Fruit fly (Drosophila melanogaster) whole organism, embryonic: ENCODE data around the gene CG6738.

Source experiments
- Adf1 ChIP-seq: fragments of 200-800 bp; sonication (Bioruptor generic); IDR thresholded peaks from 2 replicates; pipeline ENCODE4 v1.3.6; 2022; ENCODE audit warnings: missing biosample characterization, missing genetic modification characterization
- CG10366 ChIP-seq: fragments of 200-800 bp; sonication (Bioruptor generic); IDR thresholded peaks from 2 replicates; pipeline ENCODE4 v1.3.6; 2022; ENCODE audit warnings: missing biosample characterization, missing genetic modification characterization
- CG10543 ChIP-seq: fragments of 200-800 bp; sonication (Bioruptor generic); optimal IDR thresholded peaks from 3 replicates; lab custom pipeline; 2017; ENCODE audit warnings: missing biosample characterization, mild to moderate bottlenecking, missing genetic modification characterization, moderate library complexity
- CG11247 ChIP-seq: fragments of 200-800 bp; sonication (Bioruptor generic); IDR thresholded peaks from 2 replicates; pipeline ENCODE4 v1.3.6; 2022; ENCODE audit warnings: missing biosample characterization, missing genetic modification characterization
- CG14710 ChIP-seq: fragments of 200-800 bp; sonication (Bioruptor generic); optimal IDR thresholded peaks from 3 replicates; lab custom pipeline; 2019; ENCODE audit warnings: missing biosample characterization, mild to moderate bottlenecking, missing genetic modification characterization, moderate library complexity
- CG14860 ChIP-seq: fragments of 200-800 bp; sonication (Bioruptor generic); IDR thresholded peaks from 3 replicates; pipeline ENCODE4 v1.3.6; 2022; ENCODE audit warnings: missing biosample characterization, missing genetic modification characterization; ENCODE audit not compliant: partially characterized antibody
- CG15696 ChIP-seq: fragments of 200-800 bp; sonication (Bioruptor generic); optimal IDR thresholded peaks from 2 replicates; lab custom pipeline; 2019; ENCODE audit warnings: missing biosample characterization, mild to moderate bottlenecking, missing genetic modification characterization, moderate library complexity
- CG17829 ChIP-seq: fragments of 200-800 bp; optimal IDR thresholded peaks from 2 replicates; lab custom pipeline; 2019; ENCODE audit warnings: missing biosample characterization, mild to moderate bottlenecking, missing genetic modification characterization, moderate library complexity
- CG1792 ChIP-seq: fragments of 200-800 bp; sonication (Bioruptor generic); optimal IDR thresholded peaks from 2 replicates; lab custom pipeline; 2016; ENCODE audit warnings: missing biosample characterization, missing genetic modification characterization
- CG6791 ChIP-seq: fragments of 200-800 bp; sonication (Bioruptor generic); IDR thresholded peaks from 3 replicates; pipeline ENCODE4 v1.3.6; 2022; ENCODE audit warnings: missing biosample characterization, missing genetic modification characterization; ENCODE audit not compliant: partially characterized antibody
- CG7271 ChIP-seq: fragments of 200-800 bp; sonication (Bioruptor generic); optimal IDR thresholded peaks from 2 replicates; lab custom pipeline; 2018; ENCODE audit warnings: missing biosample characterization, mild to moderate bottlenecking, missing genetic modification characterization, moderate library complexity
- CG7745 ChIP-seq: fragments of 200-800 bp; sonication (Bioruptor generic); optimal IDR thresholded peaks from 2 replicates; lab custom pipeline; 2018; ENCODE audit warnings: missing biosample characterization, mild to moderate bottlenecking, missing genetic modification characterization, moderate library complexity
- CG8765 ChIP-seq: fragments of 200-800 bp; sonication (Bioruptor generic); IDR thresholded peaks from 2 replicates; pipeline ENCODE4 v1.3.6; 2022; ENCODE audit warnings: missing biosample characterization, missing genetic modification characterization
- Dek ChIP-seq: fragments of 200-800 bp; sonication (Bioruptor generic); optimal IDR thresholded peaks from 3 replicates; lab custom pipeline; 2019; ENCODE audit warnings: missing biosample characterization, mild to moderate bottlenecking, missing genetic modification characterization, moderate library complexity
- Dip3 ChIP-seq: fragments of 200-800 bp; sonication (Bioruptor generic); optimal IDR thresholded peaks from 3 replicates; lab custom pipeline; 2016; ENCODE audit warnings: missing biosample characterization, missing genetic modification characterization
- Hr51 ChIP-seq, 2 experiments: fragments of 200-800 bp; sonication (Bioruptor generic); optimal IDR thresholded peaks; 2 replicates in 1 of 2; 3 replicates in 1 of 2; lab custom pipeline; 2016 to 2018; ENCODE audit warnings: missing biosample characterization in 2 of 2, missing genetic modification characterization in 2 of 2, mild to moderate bottlenecking in 1 of 2, moderate library complexity in 1 of 2
- Hsf ChIP-seq: fragments of 200-800 bp; sonication (Bioruptor generic); optimal IDR thresholded peaks from 3 replicates; lab custom pipeline; 2016; ENCODE audit warnings: missing biosample characterization, missing genetic modification characterization
- MBD-R2 ChIP-seq: fragments of 200-800 bp; sonication (Bioruptor generic); IDR thresholded peaks from 2 replicates; pipeline ENCODE4 v1.3.6; 2022; ENCODE audit warnings: missing biosample characterization, missing genetic modification characterization
- NC2α ChIP-seq: fragments of 200-800 bp; sonication (Bioruptor generic); optimal IDR thresholded peaks from 2 replicates; lab custom pipeline; 2016; ENCODE audit warnings: missing biosample characterization, missing genetic modification characterization
- NFAT ChIP-seq: fragments of 200-800 bp; sonication (Bioruptor generic); IDR thresholded peaks from 2 replicates; pipeline ENCODE4 v1.3.6; 2022; ENCODE audit warnings: missing biosample characterization, missing genetic modification characterization
- PHDP ChIP-seq: fragments of 200-800 bp; sonication (Bioruptor generic); optimal IDR thresholded peaks from 3 replicates; lab custom pipeline; 2018; ENCODE audit warnings: missing biosample characterization, mild to moderate bottlenecking, missing genetic modification characterization, moderate library complexity
- Sox102F ChIP-seq: fragments of 200-800 bp; sonication (Bioruptor generic); optimal IDR thresholded peaks from 2 replicates; lab custom pipeline; 2018; ENCODE audit warnings: missing biosample characterization, mild to moderate bottlenecking, missing genetic modification characterization, moderate library complexity
- Ssrp ChIP-seq: fragments of 200-800 bp; sonication (Bioruptor generic); optimal IDR thresholded peaks from 2 replicates; lab custom pipeline; 2018; ENCODE audit warnings: missing biosample characterization, mild to moderate bottlenecking, missing genetic modification characterization, moderate library complexity
- al ChIP-seq: fragments of 200-800 bp; sonication (Bioruptor generic); IDR thresholded peaks from 2 replicates; pipeline ENCODE4 v1.3.6; 2022; ENCODE audit warnings: missing biosample characterization, missing genetic modification characterization
- amos ChIP-seq: fragments of 200-800 bp; sonication (Bioruptor generic); IDR thresholded peaks from 2 replicates; pipeline ENCODE4 v1.3.6; 2022; ENCODE audit warnings: missing biosample characterization, missing genetic modification characterization; ENCODE audit not compliant: partially characterized antibody
- ara ChIP-seq: fragments of 200-800 bp; sonication (Bioruptor generic); IDR thresholded peaks from 2 replicates; pipeline ENCODE4 v1.3.6; 2022; ENCODE audit warnings: missing biosample characterization, missing genetic modification characterization
- bcd ChIP-seq: fragments of 200-800 bp; sonication (Bioruptor generic); optimal IDR thresholded peaks from 2 replicates; lab custom pipeline; 2017; ENCODE audit warnings: missing biosample characterization, mild to moderate bottlenecking, missing genetic modification characterization
- corto ChIP-seq: fragments of 200-800 bp; sonication (Bioruptor generic); optimal IDR thresholded peaks from 2 replicates; lab custom pipeline; 2016; ENCODE audit warnings: missing biosample characterization, mild to moderate bottlenecking, missing genetic modification characterization, moderate library complexity
- cwo ChIP-seq: fragments of 200-800 bp; sonication (Bioruptor generic); optimal IDR thresholded peaks from 3 replicates; lab custom pipeline; 2017; ENCODE audit warnings: missing biosample characterization, missing genetic modification characterization, mild to moderate bottlenecking, moderate library complexity, missing genetic modification reagents
- da ChIP-seq: fragments of 200-800 bp; sonication (Bioruptor generic); optimal IDR thresholded peaks from 2 replicates; lab custom pipeline; 2016; ENCODE audit warnings: missing biosample characterization, missing genetic modification characterization
- dati ChIP-seq: fragments of 200-800 bp; sonication (Bioruptor generic); IDR thresholded peaks from 2 replicates; pipeline ENCODE4 v1.3.6; 2022; ENCODE audit warnings: missing biosample characterization, missing genetic modification characterization
- dmrt11E ChIP-seq: fragments of 200-800 bp; sonication (Bioruptor generic); optimal IDR thresholded peaks from 3 replicates; lab custom pipeline; 2018; ENCODE audit warnings: missing biosample characterization, mild to moderate bottlenecking, missing genetic modification characterization, moderate library complexity
- fu2 ChIP-seq: fragments of 200-800 bp; sonication (Bioruptor generic); optimal IDR thresholded peaks from 2 replicates; lab custom pipeline; 2016; ENCODE audit warnings: missing biosample characterization, missing genetic modification characterization
- gcm2 ChIP-seq: fragments of 200-800 bp; sonication (Bioruptor generic); optimal IDR thresholded peaks from 2 replicates; lab custom pipeline; 2016; ENCODE audit warnings: missing biosample characterization, missing genetic modification characterization
- gsb-n ChIP-seq: fragments of 200-800 bp; sonication (Bioruptor generic); optimal IDR thresholded peaks from 3 replicates; lab custom pipeline; 2018; ENCODE audit warnings: missing biosample characterization, mild to moderate bottlenecking, missing genetic modification characterization
- ind ChIP-seq: fragments of 200-800 bp; sonication (Bioruptor generic); optimal IDR thresholded peaks from 3 replicates; lab custom pipeline; 2016; ENCODE audit warnings: missing biosample characterization, missing genetic modification characterization
- knrl ChIP-seq: fragments of 200-800 bp; sonication (Bioruptor generic); IDR thresholded peaks from 3 replicates; pipeline ENCODE4 v1.3.6; 2022; ENCODE audit warnings: missing biosample characterization, missing genetic modification characterization; ENCODE audit not compliant: partially characterized antibody
- lab ChIP-seq: fragments of 200-800 bp; sonication (Bioruptor generic); optimal IDR thresholded peaks from 3 replicates; lab custom pipeline; 2017; ENCODE audit warnings: missing biosample characterization, missing genetic modification characterization, mild to moderate bottlenecking, moderate library complexity, missing genetic modification reagents
- lola ChIP-seq, 3 experiments: fragments of >200 bp in 2 of 3; fragments of 200-800 bp in 1 of 3; sonication (Bioruptor generic) in 1 of 3; optimal IDR thresholded peaks; 2 replicates each; lab custom pipeline; 2017 to 2019; ENCODE audit warnings: missing biosample characterization in 3 of 3, missing genetic modification characterization in 3 of 3, mild to moderate bottlenecking in 1 of 3, moderate library complexity in 1 of 3
- phol ChIP-seq: fragments of 200-800 bp; sonication (Bioruptor generic); optimal IDR thresholded peaks from 3 replicates; lab custom pipeline; 2018; ENCODE audit warnings: missing biosample characterization, mild to moderate bottlenecking, missing genetic modification characterization, moderate library complexity
- ranshi ChIP-seq: fragments of 200-800 bp; sonication (Bioruptor generic); IDR thresholded peaks from 2 replicates; pipeline ENCODE4 v1.3.6; 2022; ENCODE audit warnings: missing biosample characterization, missing genetic modification characterization
- shn ChIP-seq: fragments of 200-800 bp; sonication (Bioruptor generic); optimal IDR thresholded peaks from 3 replicates; lab custom pipeline; 2016; ENCODE audit warnings: missing biosample characterization, missing genetic modification characterization
- sob ChIP-seq: fragments of 200-800 bp; sonication (Bioruptor generic); IDR thresholded peaks from 2 replicates; pipeline ENCODE4 v1.3.6; 2022; ENCODE audit warnings: missing biosample characterization, missing genetic modification characterization
- sug ChIP-seq: fragments of 200-800 bp; optimal IDR thresholded peaks from 2 replicates; lab custom pipeline; 2019; ENCODE audit warnings: missing biosample characterization, mild to moderate bottlenecking, missing genetic modification characterization, moderate library complexity
- unpg ChIP-seq: fragments of 200-800 bp; sonication (Bioruptor generic); optimal IDR thresholded peaks from 3 replicates; lab custom pipeline; 2018; ENCODE audit warnings: missing biosample characterization, mild to moderate bottlenecking, missing genetic modification characterization, moderate library complexity
- vvl ChIP-seq: fragments of 200-800 bp; sonication (Bioruptor generic); IDR thresholded peaks from 2 replicates; pipeline ENCODE4 v1.3.6; 2022; ENCODE audit warnings: missing biosample characterization, missing genetic modification characterization
- zfh2 ChIP-seq: fragments of 200-800 bp; sonication (Bioruptor generic); optimal IDR thresholded peaks from 2 replicates; lab custom pipeline; 2016; ENCODE audit warnings: missing biosample characterization, missing genetic modification characterization

The CG6738 gene

dm6 chr3R:23117683-23118470, 18.5 kb downstream of the CG6738 start, which contains the start of the genes Rassf and CenB1A (continued):
- TF ChIP-seq al (GFP tag; lab: Robert Waterston, UW) = peak; percentile 45; the same call in 1 of the 2 replicates
- TF ChIP-seq Sox102F (GFP tag; lab: Kevin White, UChicago) = peak; percentile 9
- TF ChIP-seq CG10543 = peak; percentile 18
- no peak for TF ChIP-seq gcm2 (GFP tag; lab: Kevin White, UChicago)
- TF ChIP-seq da (GFP tag; lab: Kevin White, UChicago) = peak; percentile 19
- TF ChIP-seq CG14710 = peak; percentile 60
- TF ChIP-seq CG6791 (GFP tag; lab: Robert Waterston, UW) = no peak
- peak; percentile 27; the same call in 1 of the 2 replicates for TF ChIP-seq amos (GFP tag; lab: Robert Waterston, UW)
- peak; percentile 35 for TF ChIP-seq dmrt11E (tag; lab: Kevin White, UChicago)
- peak; percentile 10 for TF ChIP-seq PHDP (tag; lab: Kevin White, UChicago)
- peak; percentile 24 for TF ChIP-seq bcd (GFP tag; lab: Kevin White, UChicago)
- TF ChIP-seq CG10366 (GFP tag; lab: Robert Waterston, UW) = peak; percentile 24; the same call in 1 of the 2 replicates
- TF ChIP-seq MBD-R2 (GFP tag; lab: Robert Waterston, UW) = peak; percentile 86
- TF ChIP-seq NFAT (GFP tag; lab: Robert Waterston, UW) = peak; percentile 17; the same call in 1 of the 2 replicates
- TF ChIP-seq lola (GFP tag; optimal IDR thresholded peaks at IDR 0.05; lab: Kevin White, UChicago) = peak in 1 of 3 experiments; percentile 18
- TF ChIP-seq CG11247 (GFP tag; lab: Robert Waterston, UW) = 0 out of 2 replicates have a peak, but pooled peaks have one; percentile 21
- no peak for TF ChIP-seq corto (GFP tag; lab: Kevin White, UChicago)
- TF ChIP-seq CG17829 = peak; percentile 6
- TF ChIP-seq shn (GFP tag; lab: Kevin White, UChicago) = peak; percentile 60
- TF ChIP-seq NC2α (GFP tag; lab: Kevin White, UChicago) = peak; percentile 28
- peak; percentile 55 for TF ChIP-seq Hsf
- no peak for TF ChIP-seq dati (GFP tag; lab: Robert Waterston, UW)
- TF ChIP-seq Ssrp (tag; lab: Kevin White, UChicago) = peak; percentile 32
- TF ChIP-seq CG1792 = peak; percentile 29
- TF ChIP-seq Dek (tag; lab: Kevin White, UChicago) = peak; percentile 33
- peak; percentile 7 for TF ChIP-seq cwo
- TF ChIP-seq zfh2 (GFP tag; lab: Kevin White, UChicago) = peak; percentile 80
- peak; percentile 60 for TF ChIP-seq phol (tag; lab: Kevin White, UChicago)
- TF ChIP-seq knrl (GFP tag; lab: Robert Waterston, UW) = no peak
- peak; percentile 11; the same call in 1 of the 2 replicates for TF ChIP-seq ara
- peak; percentile 59 for TF ChIP-seq Dip3 (GFP tag; lab: Kevin White, UChicago)
- peak; percentile 32 for TF ChIP-seq CG15696 (tag; lab: Kevin White, UChicago)
- no peak for TF ChIP-seq CG14860 (GFP tag; lab: Robert Waterston, UW)
- TF ChIP-seq ranshi (GFP tag; lab: Robert Waterston, UW) = peak; percentile 88
- peak; percentile 19 for TF ChIP-seq lab (GFP tag; lab: Kevin White, UChicago)
- TF ChIP-seq vvl (GFP tag; lab: Robert Waterston, UW) = peak; percentile 51
- TF ChIP-seq fu2 (GFP tag; lab: Kevin White, UChicago) = peak; percentile 51
- TF ChIP-seq ind (GFP tag; lab: Kevin White, UChicago) = peak; percentile 45
- TF ChIP-seq sob = peak; percentile 58; the same call in 1 of the 2 replicates
- peak; percentile 32 for TF ChIP-seq sug (tag; lab: Kevin White, UChicago)
- no peak for TF ChIP-seq CG8765 (GFP tag; lab: Robert Waterston, UW)
- no peak for TF ChIP-seq gsb-n (tag; lab: Kevin White, UChicago)
- peak; percentile 13 to 20 for TF ChIP-seq Hr51 (GFP tag; optimal IDR thresholded peaks at IDR 0.05; lab: Kevin White, UChicago)
- no peak for TF ChIP-seq CG7745 (tag; lab: Kevin White, UChicago)
- peak; percentile 34; the same call in 1 of the 2 replicates for TF ChIP-seq Adf1 (GFP tag; lab: Robert Waterston, UW)
- no peak for TF ChIP-seq unpg (GFP tag; lab: Kevin White, UChicago)
- TF ChIP-seq CG7271 (tag; lab: Kevin White, UChicago) = peak; percentile 5
